Worm (Caenorhabditis elegans): ENCODE measurements around the gene ran-5.

DNA sequence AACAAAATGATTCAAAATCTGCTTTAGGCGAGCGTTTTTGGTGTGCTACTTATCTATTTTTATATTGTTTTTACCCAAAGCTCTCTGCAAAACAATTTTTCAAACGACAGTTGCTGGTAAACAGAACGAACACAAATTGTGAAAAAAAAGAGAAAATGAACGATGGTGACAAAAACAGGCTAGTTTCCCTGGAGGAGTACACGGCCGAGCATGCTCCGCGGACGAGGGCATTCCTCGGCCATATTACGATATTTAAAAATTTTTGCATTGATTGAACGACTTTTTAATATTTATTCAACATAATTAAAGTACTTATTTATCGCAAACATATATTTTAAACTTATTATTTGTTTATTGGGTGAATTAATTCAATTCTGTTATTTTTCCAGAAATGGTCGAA lies 49.5 kb downstream of the ran-5 start, which contains the start of the genes tpp-2 and rbbp-5:
- TF ChIP-seq lin-11 (tag; optimal IDR thresholded peaks at IDR 0.05) (peak; percentile 3), ztf-4 (tag; optimal IDR thresholded peaks at IDR 0.05) (no peak), nhr-11 (tag; optimal IDR thresholded peaks at IDR 0.05) (no peak)

Measured in whole organism, L2 larva.